Worm (Caenorhabditis elegans): ENCODE measurements around the gene vps-8.

Gene vps-8

ce11 chrIV:12294770-12295169, 19.0 kb upstream of the vps-8 start:
- 0 out of 2 replicates have a peak, but pooled peaks have one; percentile 19 for TF ChIP-seq pes-1 (GFP tag; IDR thresholded peaks at IDR 0.05)

ce11 chrIV:12290744-12291143, 15.0 kb upstream of the vps-8 start, which contains the start of gene C42C1.8:
TSS of gene C42C1.8 (plus strand) at chrIV:12291044.
- TF ChIP-seq scrt-1 (GFP tag; IDR thresholded peaks at IDR 0.05) (no peak), tbx-37 (GFP tag; conservative IDR thresholded peaks at IDR 0.05) (no peak), F13C5.2 (tag; optimal IDR thresholded peaks at IDR 0.05) (no peak)

- TF ChIP-seq scrt-1 (GFP tag; IDR thresholded peaks at IDR 0.05) (no peak), B0310.2 (tag; optimal IDR thresholded peaks at IDR 0.05) (no peak), hmbx-1 (tag; optimal IDR thresholded peaks at IDR 0.05) (no peak), ceh-36 (tag; optimal IDR thresholded peaks at IDR 0.05) (no peak), hnd-1 (tag; optimal IDR thresholded peaks at IDR 0.05) (no peak), ama-1 (optimal IDR thresholded peaks at IDR 0.05) (no peak), hmg-4 (GFP tag; optimal IDR thresholded peaks at IDR 0.05) (no peak), tra-4 (tag; optimal IDR thresholded peaks at IDR 0.05) (no peak), ets-7 (tag; optimal IDR thresholded peaks at IDR 0.05) (no peak), flt-1 (GFP tag; IDR thresholded peaks at IDR 0.05) (no peak)
These were observed 13.4 kb upstream of the vps-8 start, which contains the start of gene C42C1.9 for ce11 chrIV:12289149-12289548. TSS of gene C42C1.9 (plus strand) at chrIV:12289449.

ce11 chrIV:12287628-12288027, 11.8 kb upstream of the vps-8 start, which contains the start of gene erl-1:
TSS of gene erl-1 (plus strand) at chrIV:12287928.
- TF ChIP-seq ama-1 (optimal IDR thresholded peaks at IDR 0.05) (no peak), scrt-1 (GFP tag; IDR thresholded peaks at IDR 0.05) (no peak), flt-1 (GFP tag; IDR thresholded peaks at IDR 0.05) (no peak), ceh-36 (tag; optimal IDR thresholded peaks at IDR 0.05) (no peak), B0310.2 (tag; optimal IDR thresholded peaks at IDR 0.05) (no peak), ets-7 (tag; optimal IDR thresholded peaks at IDR 0.05) (no peak), sea-1 (GFP tag; conservative IDR thresholded peaks at IDR 0.05) (no peak), hmbx-1 (tag; optimal IDR thresholded peaks at IDR 0.05) (no peak), F13C5.2 (tag; optimal IDR thresholded peaks at IDR 0.05) (no peak), hmg-4 (GFP tag; optimal IDR thresholded peaks at IDR 0.05) (no peak), hnd-1 (tag; optimal IDR thresholded peaks at IDR 0.05) (no peak), tbx-11 (GFP tag; IDR thresholded peaks at IDR 0.05) (no peak), tbx-37 (GFP tag; conservative IDR thresholded peaks at IDR 0.05) (no peak), ceh-13 (GFP tag; optimal IDR thresholded peaks at IDR 0.05) (no peak), tra-4 (tag; optimal IDR thresholded peaks at IDR 0.05) (no peak), aly-1 (tag; optimal IDR thresholded peaks at IDR 0.05) (no peak), pes-1 (GFP tag; IDR thresholded peaks at IDR 0.05) (no peak)

ce11 chrIV:12282873-12283272, 7.1 kb upstream of the vps-8 start, which contains the start of gene hpo-12:
TSS of gene hpo-12 (plus strand) at chrIV:12283173.
- no peak for TF ChIP-seq scrt-1 (GFP tag; IDR thresholded peaks at IDR 0.05)
- TF ChIP-seq ama-1 (optimal IDR thresholded peaks at IDR 0.05), result no peak
- TF ChIP-seq ceh-13 (GFP tag; optimal IDR thresholded peaks at IDR 0.05), result no peak
- TF ChIP-seq sea-1 (GFP tag; conservative IDR thresholded peaks at IDR 0.05), result no peak
- no peak for TF ChIP-seq flt-1 (GFP tag; IDR thresholded peaks at IDR 0.05)
- TF ChIP-seq ets-7 (tag; optimal IDR thresholded peaks at IDR 0.05), result no peak
- no peak for TF ChIP-seq ceh-36 (tag; optimal IDR thresholded peaks at IDR 0.05)
- TF ChIP-seq B0310.2 (tag; optimal IDR thresholded peaks at IDR 0.05), result no peak
- no peak for TF ChIP-seq aly-1 (tag; optimal IDR thresholded peaks at IDR 0.05)
- no peak for TF ChIP-seq hmg-4 (GFP tag; optimal IDR thresholded peaks at IDR 0.05)
- no peak for TF ChIP-seq tra-4 (tag; optimal IDR thresholded peaks at IDR 0.05)

ce11 chrIV:12282157-12282789, 6.5 kb upstream of the vps-8 start, which contains the start of the genes C42C1.12 and C42C1.19:
TSS of gene C42C1.12 (minus strand) at chrIV:12282207.
TSS of gene C42C1.19 (plus strand) at chrIV:12282739.
- TF ChIP-seq B0310.2 (tag; optimal IDR thresholded peaks at IDR 0.05) (no peak), ceh-13 (GFP tag; optimal IDR thresholded peaks at IDR 0.05) (no peak), flt-1 (GFP tag; IDR thresholded peaks at IDR 0.05) (no peak), F13C5.2 (tag; optimal IDR thresholded peaks at IDR 0.05) (no peak), tbx-37 (GFP tag; conservative IDR thresholded peaks at IDR 0.05) (no peak), tra-4 (tag; optimal IDR thresholded peaks at IDR 0.05) (no peak), ama-1 (optimal IDR thresholded peaks at IDR 0.05) (no peak)

ce11 chrIV:12279340-12279739, 3.5 kb upstream of the vps-8 start, which contains the start of gene ltah-1.1:
TSS of gene ltah-1.1 (plus strand) at chrIV:12279622.
- TF ChIP-seq sea-1 (GFP tag; conservative IDR thresholded peaks at IDR 0.05), result no peak
- TF ChIP-seq F13C5.2 (tag; optimal IDR thresholded peaks at IDR 0.05), result no peak
- no peak for TF ChIP-seq pes-1 (GFP tag; IDR thresholded peaks at IDR 0.05)
- TF ChIP-seq tbx-37 (GFP tag; conservative IDR thresholded peaks at IDR 0.05), result no peak
- no peak for TF ChIP-seq ceh-13 (GFP tag; optimal IDR thresholded peaks at IDR 0.05)
- no peak for TF ChIP-seq ceh-36 (tag; optimal IDR thresholded peaks at IDR 0.05)
- TF ChIP-seq scrt-1 (GFP tag; IDR thresholded peaks at IDR 0.05), result no peak
- no peak for TF ChIP-seq tra-4 (tag; optimal IDR thresholded peaks at IDR 0.05)
- no peak for TF ChIP-seq tbx-11 (GFP tag; IDR thresholded peaks at IDR 0.05)
- no peak for TF ChIP-seq hmg-4 (GFP tag; optimal IDR thresholded peaks at IDR 0.05)
- no peak for TF ChIP-seq B0310.2 (tag; optimal IDR thresholded peaks at IDR 0.05)
- no peak for TF ChIP-seq hnd-1 (tag; optimal IDR thresholded peaks at IDR 0.05)
- TF ChIP-seq ets-7 (tag; optimal IDR thresholded peaks at IDR 0.05), result no peak
- TF ChIP-seq flt-1 (GFP tag; IDR thresholded peaks at IDR 0.05), result no peak
- no peak for TF ChIP-seq hmbx-1 (tag; optimal IDR thresholded peaks at IDR 0.05)

ce11 chrIV:12278507-12278906, 2.7 kb upstream of the vps-8 start, which contains the start of the genes tag-335 and vkmt-1:
TSS of gene tag-335 (minus strand) at chrIV:12278594.
TSS of gene vkmt-1 (plus strand) at chrIV:12278725.
- TF ChIP-seq sea-1 (GFP tag; conservative IDR thresholded peaks at IDR 0.05), result no peak
- no peak for TF ChIP-seq ama-1 (optimal IDR thresholded peaks at IDR 0.05)
- no peak for TF ChIP-seq aly-1 (tag; optimal IDR thresholded peaks at IDR 0.05)
- no peak for TF ChIP-seq ceh-13 (GFP tag; optimal IDR thresholded peaks at IDR 0.05)
- TF ChIP-seq ceh-36 (tag; optimal IDR thresholded peaks at IDR 0.05), result no peak
- TF ChIP-seq hmbx-1 (tag; optimal IDR thresholded peaks at IDR 0.05), result no peak
- TF ChIP-seq pes-1 (GFP tag; IDR thresholded peaks at IDR 0.05), result no peak
- no peak for TF ChIP-seq hnd-1 (tag; optimal IDR thresholded peaks at IDR 0.05)
- TF ChIP-seq flt-1 (GFP tag; IDR thresholded peaks at IDR 0.05), result no peak
- TF ChIP-seq scrt-1 (GFP tag; IDR thresholded peaks at IDR 0.05), result no peak
- TF ChIP-seq tbx-11 (GFP tag; IDR thresholded peaks at IDR 0.05), result no peak
- no peak for TF ChIP-seq tra-4 (tag; optimal IDR thresholded peaks at IDR 0.05)
- TF ChIP-seq hmg-4 (GFP tag; optimal IDR thresholded peaks at IDR 0.05), result no peak
- TF ChIP-seq tbx-37 (GFP tag; conservative IDR thresholded peaks at IDR 0.05), result no peak
- TF ChIP-seq F13C5.2 (tag; optimal IDR thresholded peaks at IDR 0.05), result no peak
- TF ChIP-seq ets-7 (tag; optimal IDR thresholded peaks at IDR 0.05), result no peak
- TF ChIP-seq B0310.2 (tag; optimal IDR thresholded peaks at IDR 0.05), result no peak

Measured in whole organism, early embryonic.